Fruit fly (Drosophila melanogaster): ENCODE results near the gene CG42375.

The CG42375 gene

dm6 chr3R:13788672-13789071 is 9.2 kb downstream of the CG42375 start:
- TF ChIP-seq CG8478 (optimal IDR thresholded peaks at IDR 0.05) = no peak
- no peak for TF ChIP-seq CTCF (optimal IDR thresholded peaks at IDR 0.05)

- TF ChIP-seq CG8478 (optimal IDR thresholded peaks at IDR 0.05) (no peak), CTCF (optimal IDR thresholded peaks at IDR 0.05) (no peak)
Observed at dm6 chr3R:13789617-13790277, 10.3 kb downstream of the CG42375 start.

dm6 chr3R:13790820-13791219 is 11.4 kb downstream of the CG42375 start:
- TF ChIP-seq CTCF (optimal IDR thresholded peaks at IDR 0.05) = no peak
- no peak for TF ChIP-seq CG8478 (optimal IDR thresholded peaks at IDR 0.05)

dm6 chr3R:13793105-13793978 is 13.9 kb downstream of the CG42375 start:
- TF ChIP-seq CTCF (optimal IDR thresholded peaks at IDR 0.05) (no peak), CG8478 (optimal IDR thresholded peaks at IDR 0.05) (no peak)

- TF ChIP-seq CG8478 (optimal IDR thresholded peaks at IDR 0.05) (no peak), CTCF (optimal IDR thresholded peaks at IDR 0.05) (no peak)
Observed at dm6 chr3R:13793979-13794665, 14.7 kb downstream of the CG42375 start.

dm6 chr3R:13794666-13795055 is 15.2 kb downstream of the CG42375 start:
- TF ChIP-seq CG8478 (optimal IDR thresholded peaks at IDR 0.05) = no peak
- TF ChIP-seq CTCF (optimal IDR thresholded peaks at IDR 0.05) = no peak

- TF ChIP-seq CG8478 (optimal IDR thresholded peaks at IDR 0.05) (no peak), CTCF (optimal IDR thresholded peaks at IDR 0.05) (no peak)
Observed at dm6 chr3R:13796071-13796470, 16.6 kb downstream of the CG42375 start.

dm6 chr3R:13796607-13797246 is 17.3 kb downstream of the CG42375 start:
- TF ChIP-seq CG8478 (optimal IDR thresholded peaks at IDR 0.05) = no peak
- no peak for TF ChIP-seq CTCF (optimal IDR thresholded peaks at IDR 0.05)

dm6 chr3R:13797269-13797677 is 17.8 kb downstream of the CG42375 start:
- no peak for TF ChIP-seq CG8478 (optimal IDR thresholded peaks at IDR 0.05)

- TF ChIP-seq CG8478 (optimal IDR thresholded peaks at IDR 0.05) = no peak
- TF ChIP-seq CTCF (optimal IDR thresholded peaks at IDR 0.05) = no peak
Observed at dm6 chr3R:13797823-13798446, 18.5 kb downstream of the CG42375 start.

dm6 chr3R:13799567-13800429 is 20.4 kb downstream of the CG42375 start:
- TF ChIP-seq CTCF (optimal IDR thresholded peaks at IDR 0.05) (no peak), CG8478 (optimal IDR thresholded peaks at IDR 0.05) (no peak)

- no peak for TF ChIP-seq CG8478 (optimal IDR thresholded peaks at IDR 0.05)
- no peak for TF ChIP-seq CTCF (optimal IDR thresholded peaks at IDR 0.05)
Observed at dm6 chr3R:13800430-13800848, 21.0 kb downstream of the CG42375 start.

- no peak for TF ChIP-seq CG8478 (optimal IDR thresholded peaks at IDR 0.05)
- no peak for TF ChIP-seq CTCF (optimal IDR thresholded peaks at IDR 0.05)
Observed at dm6 chr3R:13801184-13802056, 22.0 kb downstream of the CG42375 start.
